Fruit fly (Drosophila melanogaster) whole organism, pupa: ENCODE data around the gene DCAF12.

Experiments used
- CG10348 ChIP-seq: fragments of 200-800 bp; sonication (Bioruptor generic); IDR thresholded peaks from 2 replicates; pipeline ENCODE4 v1.3.6; 2022; ENCODE audit warnings: missing biosample characterization, missing genetic modification characterization
- CG12605 ChIP-seq: fragments of 200-800 bp; sonication (Bioruptor generic); IDR thresholded peaks from 2 replicates; pipeline ENCODE4 v1.3.6; 2022; ENCODE audit warnings: missing biosample characterization, missing genetic modification characterization
- CG14655 ChIP-seq: fragments of 200-800 bp; sonication (Bioruptor generic); optimal IDR thresholded peaks from 3 replicates; lab custom pipeline; 2017; ENCODE audit warnings: mild to moderate bottlenecking, missing biosample characterization, missing genetic modification reagents, missing genetic modification characterization
- CG15710 ChIP-seq: fragments of 200-800 bp; sonication (Bioruptor generic); optimal IDR thresholded peaks from 2 replicates; lab custom pipeline; 2018; ENCODE audit warnings: missing biosample characterization, mild to moderate bottlenecking, missing genetic modification characterization, moderate library complexity
- CG32121 ChIP-seq: fragments of 200-800 bp; sonication (Bioruptor generic); IDR thresholded peaks from 2 replicates; pipeline ENCODE4 v1.3.6; 2022; ENCODE audit warnings: missing biosample characterization, missing genetic modification characterization
- CG34367 ChIP-seq: fragments of 200-800 bp; sonication (Bioruptor generic); optimal IDR thresholded peaks from 2 replicates; lab custom pipeline; 2018; ENCODE audit warnings: missing biosample characterization, mild to moderate bottlenecking, missing genetic modification characterization
- CG4496 ChIP-seq: fragments of 200-800 bp; sonication (Bioruptor generic); IDR thresholded peaks from 3 replicates; pipeline ENCODE4 v1.3.6; 2022; ENCODE audit warnings: missing biosample characterization, missing genetic modification characterization
- CG8159 ChIP-seq: fragments of 200-800 bp; sonication (Bioruptor generic); optimal IDR thresholded peaks from 3 replicates; lab custom pipeline; 2018; ENCODE audit warnings: missing biosample characterization, mild to moderate bottlenecking, missing genetic modification characterization, moderate library complexity
- CG9948 ChIP-seq: fragments of 200-800 bp; sonication (Bioruptor generic); optimal IDR thresholded peaks from 2 replicates; lab custom pipeline; 2018; ENCODE audit warnings: missing biosample characterization, mild to moderate bottlenecking, missing genetic modification characterization, moderate library complexity
- EcR ChIP-seq: fragments of 200-800 bp; sonication (Bioruptor generic); optimal IDR thresholded peaks from 3 replicates; lab custom pipeline; 2019; ENCODE audit warnings: missing biosample characterization, missing genetic modification characterization, mild to moderate bottlenecking, moderate library complexity, missing genetic modification reagents
- Ets98B ChIP-seq: fragments of 200-800 bp; sonication (Bioruptor generic); IDR thresholded peaks from 2 replicates; pipeline ENCODE4 v1.3.6; 2022; ENCODE audit warnings: missing biosample characterization, missing genetic modification characterization
- Pif1B ChIP-seq: fragments of 200-800 bp; sonication (Bioruptor generic); optimal IDR thresholded peaks from 3 replicates; lab custom pipeline; 2016; ENCODE audit warnings: missing biosample characterization, missing genetic modification characterization
- Snoo ChIP-seq: fragments of 200-800 bp; sonication (Bioruptor generic); optimal IDR thresholded peaks from 3 replicates; lab custom pipeline; 2017; ENCODE audit warnings: missing biosample characterization, mild to moderate bottlenecking, missing genetic modification characterization, inconsistent platforms
- gl ChIP-seq: fragments of 200-800 bp; sonication (Bioruptor generic); optimal IDR thresholded peaks from 2 replicates; lab custom pipeline; 2018; ENCODE audit warnings: missing biosample characterization, mild to moderate bottlenecking, missing genetic modification characterization

DCAF12 gene

DNA sequence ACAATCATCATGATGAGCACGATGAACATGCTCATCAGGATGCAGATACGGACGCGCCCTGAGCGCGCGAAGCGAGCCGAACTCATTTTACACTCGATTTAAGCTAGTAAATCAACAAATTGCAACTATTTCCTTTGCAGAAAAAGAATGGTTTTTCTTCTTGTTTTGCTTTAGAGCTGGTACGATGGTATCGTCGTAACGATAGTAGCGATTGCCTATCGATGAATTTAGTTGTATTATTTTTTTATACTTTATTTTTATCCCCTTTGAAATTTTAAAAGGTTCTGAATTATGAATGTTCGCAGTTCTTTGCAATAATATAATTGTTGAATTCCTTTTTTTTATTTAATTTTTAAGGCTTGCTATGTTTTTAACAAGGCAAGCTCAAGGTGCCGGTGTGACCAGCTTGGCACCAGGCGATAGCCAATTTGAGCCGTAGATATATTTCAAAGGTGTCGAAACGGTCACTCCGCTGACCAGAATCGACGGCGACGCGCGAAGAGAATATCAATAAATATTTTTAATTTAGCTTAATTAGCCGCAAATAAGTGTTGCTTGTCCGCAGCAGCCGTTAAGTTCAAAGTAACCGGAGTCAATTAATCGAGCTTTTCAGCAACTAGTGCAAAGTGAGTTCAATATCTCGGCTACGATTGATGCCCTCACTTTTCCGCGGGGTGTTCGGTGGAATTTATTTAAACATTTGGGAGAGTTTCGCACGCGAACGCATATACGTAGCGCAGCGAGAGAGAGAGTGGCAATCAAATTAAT is 49.4 kb downstream of the DCAF12 start, which contains the start of the genes CG12213 and GC1:
Gene CG12213 (minus strand): TSS at position 430 of the 768 bp plus-strand sequence.
Gene GC1 (plus strand): TSS at position 447 of the 768 bp plus-strand sequence.
- TF ChIP-seq CG32121 (GFP tag; lab: Robert Waterston, UW): no peak; the same call in 1 of the 2 replicates
- TF ChIP-seq CG14655 (GFP tag; lab: Kevin White, UChicago): no peak
- peak; percentile 1 for TF ChIP-seq EcR (GFP tag; lab: Kevin White, UChicago)
- TF ChIP-seq CG9948: peak; percentile 13
- peak; percentile 8 for TF ChIP-seq CG34367 (tag; lab: Kevin White, UChicago)
- no peak for TF ChIP-seq Pif1B (GFP tag; lab: Kevin White, UChicago)
- TF ChIP-seq Ets98B: 0 out of 2 replicates have a peak, but pooled peaks have one; percentile 10
- TF ChIP-seq gl (tag; lab: Kevin White, UChicago): no peak
- TF ChIP-seq CG8159 (tag; lab: Kevin White, UChicago): peak; percentile 35
- peak; percentile 24 for TF ChIP-seq CG15710 (tag; lab: Kevin White, UChicago)
- no peak for TF ChIP-seq CG12605 (GFP tag; lab: Robert Waterston, UW)
- no peak for TF ChIP-seq CG4496 (GFP tag; lab: Robert Waterston, UW)
- peak; percentile 4 for TF ChIP-seq Snoo
- 0 out of 2 replicates have a peak, but pooled peaks have one; percentile 16 for TF ChIP-seq CG10348 (GFP tag; lab: Robert Waterston, UW)
